Worm (Caenorhabditis elegans) whole organism, L4 larva: ENCODE data around the gene aat-2.

Source experiments
- F44E2.7 ChIP-seq: fragments of 200-800 bp; sonication (Bioruptor generic); IDR thresholded peaks from 2 replicates; pipeline ENCODE4 v2.1.2; 2022; ENCODE audit warnings: missing genetic modification characterization, missing compliant biosample characterization
- ZK546.5 ChIP-seq, 2 experiments: sonication (generic microtip); optimal IDR thresholded peaks; 2 replicates each; lab custom pipeline; 2017; ENCODE audit warnings: missing biosample characterization in 2 of 2, missing genetic modification characterization in 2 of 2
- ceh-44 ChIP-seq: fragments of 200-800 bp; sonication (Bioruptor generic); IDR thresholded peaks from 2 replicates; pipeline ENCODE4 v1.3.6; 2022; ENCODE audit warnings: missing genetic modification reagents, missing genetic modification characterization, missing compliant biosample characterization
- hif-1 ChIP-seq, 2 experiments: sonication (generic microtip); optimal IDR thresholded peaks; 2 replicates each; lab custom pipeline; 2016 to 2017; ENCODE audit warnings: missing compliant biosample characterization in 2 of 2, missing genetic modification characterization in 2 of 2, missing genetic modification reagents in 2 of 2, missing genotype in 2 of 2, mild to moderate bottlenecking in 1 of 2
- nhr-11 ChIP-seq: fragments of 150-350 bp; optimal IDR thresholded peaks from 2 replicates; lab custom pipeline; 2014; ENCODE audit warnings: missing biosample characterization, missing genetic modification characterization
- nhr-111 ChIP-seq: fragments of 200-800 bp; sonication (Bioruptor generic); optimal IDR thresholded peaks from 2 replicates; lab custom pipeline; 2018; ENCODE audit warnings: mild to moderate bottlenecking, missing genetic modification characterization, missing compliant biosample characterization
- nhr-28 ChIP-seq: fragments of 150-350 bp; optimal IDR thresholded peaks from 2 replicates; lab custom pipeline; 2014; ENCODE audit warnings: missing biosample characterization, missing genetic modification characterization
- nhr-76 ChIP-seq: fragments of 150-350 bp; optimal IDR thresholded peaks from 2 replicates; lab custom pipeline; 2014; ENCODE audit warnings: missing biosample characterization, missing genetic modification characterization
- nhr-77 ChIP-seq: fragments of 150-350 bp; optimal IDR thresholded peaks from 2 replicates; lab custom pipeline; 2014; ENCODE audit warnings: missing biosample characterization, missing genetic modification characterization
- snpc-4 ChIP-seq: fragments of 150-350 bp; optimal IDR thresholded peaks from 2 replicates; lab custom pipeline; 2014; ENCODE audit warnings: missing biosample characterization, missing genetic modification characterization
- unc-62 ChIP-seq, 3 experiments: fragments of 150-350 bp in 1 of 3; sonication (generic microtip); optimal IDR thresholded peaks in 2 of 3; peaks in 1 of 3; 1 replicate in 1 of 3; 2 replicates in 2 of 3; lab custom pipeline; 2014 to 2017; ENCODE audit warnings: missing biosample characterization in 3 of 3, missing genetic modification characterization in 3 of 3, missing genetic modification reagents in 3 of 3, missing genotype in 1 of 3

DNA sequence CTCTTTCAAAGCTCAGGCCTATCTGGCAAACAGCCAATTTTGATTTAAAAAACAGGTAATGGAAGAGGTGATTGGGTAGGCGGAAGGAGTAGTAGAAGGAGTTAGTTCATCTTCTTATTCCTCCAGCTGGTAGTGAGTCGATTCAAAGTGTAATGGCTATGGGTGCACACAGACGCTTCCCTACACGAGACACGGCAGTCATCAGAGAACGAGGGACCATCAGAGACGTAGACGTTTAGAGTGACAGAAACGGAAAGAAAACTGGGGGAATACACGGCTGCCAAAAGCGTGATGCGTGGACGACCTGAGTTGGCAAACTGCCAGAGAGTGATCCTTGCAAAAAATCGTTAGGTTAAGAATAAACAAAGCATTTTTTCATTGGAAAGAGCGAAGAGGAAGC is 1.3 kb upstream of the aat-2 start:
- no peak for TF ChIP-seq nhr-111 (GFP tag; lab: Kevin White, UChicago)
- TF ChIP-seq ceh-44 (GFP tag; lab: Robert Waterston, UW), result no peak
- TF ChIP-seq F44E2.7 (GFP tag; lab: Robert Waterston, UW), result no peak
- TF ChIP-seq hif-1 (tag; optimal IDR thresholded peaks at IDR 0.05; lab: Kevin White, UChicago), result no peak
- TF ChIP-seq unc-62 (GFP tag; optimal IDR thresholded peaks at IDR 0.05 in 1 of 2; lab: Kevin White, UChicago), result peak in 1 of 2 experiments; percentile 83
- TF ChIP-seq unc-62 (tag; optimal IDR thresholded peaks at IDR 0.05; lab: Kevin White, UChicago), result no peak
- no peak for TF ChIP-seq nhr-28 (tag; lab: Kevin White, UChicago)
- no peak for TF ChIP-seq snpc-4
- TF ChIP-seq nhr-77, result no peak
- TF ChIP-seq ZK546.5 (tag; optimal IDR thresholded peaks at IDR 0.05; lab: Kevin White, UChicago), result no peak
- no peak for TF ChIP-seq nhr-11 (tag; lab: Kevin White, UChicago)
- TF ChIP-seq nhr-76, result no peak
